Worm (Caenorhabditis elegans): ENCODE measurements around the gene rbm-28.

DNA sequence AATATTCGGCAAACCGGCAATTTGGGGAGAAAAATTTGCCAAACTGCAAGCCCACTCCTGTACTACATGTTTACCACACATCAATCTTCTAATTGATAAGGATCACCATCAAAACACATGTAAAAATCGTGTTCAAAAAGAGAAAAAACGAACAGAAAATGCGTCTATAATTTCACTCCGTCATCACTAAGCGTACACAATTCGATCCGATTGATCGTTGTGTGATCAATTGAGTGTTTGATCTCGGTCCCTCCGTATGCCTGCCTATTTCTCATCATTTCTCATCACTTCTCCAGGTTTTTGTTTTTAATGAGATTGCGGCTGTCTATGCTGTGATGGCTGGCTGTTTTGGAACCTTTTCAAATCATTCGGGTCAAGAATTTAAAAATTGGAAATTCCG is 31.6 kb upstream of the rbm-28 start:
- no peak for TF ChIP-seq lin-39 (tag; optimal IDR thresholded peaks at IDR 0.05)
- TF ChIP-seq zag-1 (tag; optimal IDR thresholded peaks at IDR 0.05): no peak
- no peak for TF ChIP-seq peb-1 (tag; optimal IDR thresholded peaks at IDR 0.05)
- TF ChIP-seq gmeb-1 (tag; optimal IDR thresholded peaks at IDR 0.05): no peak
- no peak for TF ChIP-seq nhr-237 (tag; optimal IDR thresholded peaks at IDR 0.05)
- no peak for TF ChIP-seq R02D3.7 (tag; optimal IDR thresholded peaks at IDR 0.05)
- TF ChIP-seq ZK546.5 (tag; optimal IDR thresholded peaks at IDR 0.05): no peak

All from whole organism, L2 larva.